Worm (Caenorhabditis elegans): ENCODE results near the gene ced-7.

Gene ced-7

ce11 chrIII:9521410-9522090 lies 58.3 kb downstream of the ced-7 start, which contains the start of the genes clu-1 and prp-40 (continued):
- TF ChIP-seq ama-1 (optimal IDR thresholded peaks at IDR 0.05) (peak; percentile 42), egl-27 (tag; optimal IDR thresholded peaks at IDR 0.05) (no peak), sma-3 (GFP tag; optimal IDR thresholded peaks at IDR 0.05) (peak; percentile 89), mdl-1 (tag; optimal IDR thresholded peaks at IDR 0.05) (peak in 1 of 2 experiments; percentile 46), lsy-2 (tag; optimal IDR thresholded peaks at IDR 0.05) (peak; percentile 86 to 95), alr-1 (tag; optimal IDR thresholded peaks at IDR 0.05) (no peak), fos-1 (tag; optimal IDR thresholded peaks at IDR 0.05) (peak; percentile 73), nhr-129 (tag; optimal IDR thresholded peaks at IDR 0.05) (peak; percentile 96)

Data from whole organism, L2 larva.